Worm (Caenorhabditis elegans): ENCODE measurements around the gene F49H6.15.

The F49H6.15 gene

ce11 chrV:17059987-17060386 is 33.8 kb upstream of the F49H6.15 start, which contains the start of gene sri-66:
Gene sri-66 (plus strand): TSS chrV:17060287.
- TF ChIP-seq ets-7 (tag; optimal IDR thresholded peaks at IDR 0.05) (no peak), tbx-37 (GFP tag; conservative IDR thresholded peaks at IDR 0.05) (no peak), sea-1 (GFP tag; conservative IDR thresholded peaks at IDR 0.05) (no peak), scrt-1 (GFP tag; IDR thresholded peaks at IDR 0.05) (no peak), flt-1 (GFP tag; IDR thresholded peaks at IDR 0.05) (no peak), aly-1 (tag; optimal IDR thresholded peaks at IDR 0.05) (no peak), F13C5.2 (tag; optimal IDR thresholded peaks at IDR 0.05) (no peak)

DNA sequence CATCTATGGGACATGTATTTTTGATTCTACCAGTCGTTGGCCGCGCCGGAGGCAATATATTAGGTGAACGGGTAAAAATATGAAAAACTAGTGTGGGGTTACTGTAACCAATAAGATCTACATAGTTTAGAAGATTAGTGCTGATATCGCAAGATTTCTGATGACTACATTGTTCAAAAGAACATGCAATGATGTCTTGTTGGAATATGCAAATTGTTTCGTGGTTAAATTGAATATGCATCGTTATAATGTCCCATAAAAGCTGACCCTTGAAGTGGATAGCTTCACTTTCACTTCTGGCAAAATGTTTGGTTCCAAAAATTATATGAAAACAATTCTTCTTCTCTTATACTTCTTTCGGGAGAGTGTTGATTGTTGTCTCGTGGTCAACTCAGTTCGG is 18.3 kb upstream of the F49H6.15 start, which contains the start of gene F28B1.2:
Gene F28B1.2 (plus strand): TSS at position 301 of the 400 bp plus-strand sequence.
- TF ChIP-seq flt-1 (GFP tag; IDR thresholded peaks at IDR 0.05) = no peak
- no peak for TF ChIP-seq hmbx-1 (tag; optimal IDR thresholded peaks at IDR 0.05)
- no peak for TF ChIP-seq tbx-37 (GFP tag; conservative IDR thresholded peaks at IDR 0.05)
- TF ChIP-seq sea-1 (GFP tag; conservative IDR thresholded peaks at IDR 0.05) = no peak
- TF ChIP-seq ceh-13 (GFP tag; optimal IDR thresholded peaks at IDR 0.05) = no peak
- no peak for TF ChIP-seq ets-7 (tag; optimal IDR thresholded peaks at IDR 0.05)
- TF ChIP-seq hmg-4 (GFP tag; optimal IDR thresholded peaks at IDR 0.05) = no peak

DNA sequence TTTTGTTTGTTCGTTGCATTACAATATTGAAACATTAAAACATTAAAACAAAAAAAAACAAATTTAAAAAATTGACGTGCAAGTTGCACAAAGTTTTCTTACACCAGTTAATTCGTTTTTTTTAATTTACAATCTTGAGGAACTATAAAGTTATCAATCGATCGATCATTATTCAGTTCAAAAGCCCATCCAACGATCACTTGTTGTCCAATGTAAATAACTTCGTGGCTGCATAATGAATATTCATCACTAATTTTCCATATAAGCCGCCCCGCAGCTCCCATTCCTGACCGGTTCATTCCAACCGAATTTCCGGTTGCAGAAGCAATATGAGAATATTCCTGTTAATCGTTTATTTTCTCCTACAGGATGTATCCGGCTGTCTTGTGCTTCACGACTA is 16.1 kb upstream of the F49H6.15 start, which contains the start of gene hpo-33:
Gene hpo-33 (plus strand): TSS at position 301 of the 400 bp plus-strand sequence.
- no peak for TF ChIP-seq hnd-1 (tag; optimal IDR thresholded peaks at IDR 0.05)
- TF ChIP-seq scrt-1 (GFP tag; IDR thresholded peaks at IDR 0.05) = no peak
- TF ChIP-seq pes-1 (GFP tag; IDR thresholded peaks at IDR 0.05) = no peak
- no peak for TF ChIP-seq hmbx-1 (tag; optimal IDR thresholded peaks at IDR 0.05)
- TF ChIP-seq flt-1 (GFP tag; IDR thresholded peaks at IDR 0.05) = no peak
- no peak for TF ChIP-seq aly-1 (tag; optimal IDR thresholded peaks at IDR 0.05)
- TF ChIP-seq ets-7 (tag; optimal IDR thresholded peaks at IDR 0.05) = no peak
- no peak for TF ChIP-seq ama-1 (optimal IDR thresholded peaks at IDR 0.05)
- no peak for TF ChIP-seq B0310.2 (tag; optimal IDR thresholded peaks at IDR 0.05)
- TF ChIP-seq hmg-4 (GFP tag; optimal IDR thresholded peaks at IDR 0.05) = no peak
- no peak for TF ChIP-seq F13C5.2 (tag; optimal IDR thresholded peaks at IDR 0.05)
- TF ChIP-seq tbx-37 (GFP tag; conservative IDR thresholded peaks at IDR 0.05) = no peak
- no peak for TF ChIP-seq tbx-11 (GFP tag; IDR thresholded peaks at IDR 0.05)

- no peak for TF ChIP-seq sea-1 (GFP tag; conservative IDR thresholded peaks at IDR 0.05)
- no peak for TF ChIP-seq scrt-1 (GFP tag; IDR thresholded peaks at IDR 0.05)
- TF ChIP-seq tbx-37 (GFP tag; conservative IDR thresholded peaks at IDR 0.05) = no peak
- TF ChIP-seq ceh-36 (tag; optimal IDR thresholded peaks at IDR 0.05) = no peak
- TF ChIP-seq pes-1 (GFP tag; IDR thresholded peaks at IDR 0.05) = no peak
- TF ChIP-seq ama-1 (optimal IDR thresholded peaks at IDR 0.05) = no peak
- TF ChIP-seq F13C5.2 (tag; optimal IDR thresholded peaks at IDR 0.05) = no peak
- no peak for TF ChIP-seq flt-1 (GFP tag; IDR thresholded peaks at IDR 0.05)
- no peak for TF ChIP-seq aly-1 (tag; optimal IDR thresholded peaks at IDR 0.05)
- no peak for TF ChIP-seq ets-7 (tag; optimal IDR thresholded peaks at IDR 0.05)
- no peak for TF ChIP-seq B0310.2 (tag; optimal IDR thresholded peaks at IDR 0.05)
- no peak for TF ChIP-seq tbx-11 (GFP tag; IDR thresholded peaks at IDR 0.05)
- TF ChIP-seq hnd-1 (tag; optimal IDR thresholded peaks at IDR 0.05) = no peak
- TF ChIP-seq hmg-4 (GFP tag; optimal IDR thresholded peaks at IDR 0.05) = no peak
- TF ChIP-seq ceh-13 (GFP tag; optimal IDR thresholded peaks at IDR 0.05) = no peak
- no peak for TF ChIP-seq hmbx-1 (tag; optimal IDR thresholded peaks at IDR 0.05)
These were observed 9.7 kb upstream of the F49H6.15 start, which contains the start of gene srz-94 for ce11 chrV:17035850-17036249. Gene srz-94 (minus strand): TSS chrV:17035950.

DNA sequence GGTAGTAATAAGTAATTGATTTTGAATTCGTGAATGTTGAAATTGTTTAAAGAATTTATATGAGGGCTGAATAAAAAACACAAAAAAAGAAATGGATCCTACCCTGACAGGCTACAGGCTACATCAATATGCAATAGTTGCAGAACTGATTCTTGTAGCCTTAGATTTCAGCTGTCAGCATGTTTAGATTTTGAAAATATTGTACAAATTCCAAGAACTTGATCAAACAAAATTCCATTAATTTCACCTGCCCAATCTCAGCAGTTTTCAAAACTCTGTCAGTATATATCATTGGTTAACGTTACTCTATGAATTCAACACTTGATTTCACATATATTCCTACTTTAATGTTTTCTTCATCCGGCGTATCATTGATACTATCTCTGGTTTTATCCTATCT is 4.2 kb upstream of the F49H6.15 start:
- TF ChIP-seq hmbx-1 (tag; optimal IDR thresholded peaks at IDR 0.05) = no peak
- no peak for TF ChIP-seq tbx-37 (GFP tag; conservative IDR thresholded peaks at IDR 0.05)
- no peak for TF ChIP-seq B0310.2 (tag; optimal IDR thresholded peaks at IDR 0.05)
- no peak for TF ChIP-seq aly-1 (tag; optimal IDR thresholded peaks at IDR 0.05)

ce11 chrV:17022613-17023322 is 3.4 kb downstream of the F49H6.15 start, which contains the start of the genes F49H6.8 and F49H6.5:
Gene F49H6.8 (minus strand): TSS chrV:17022663.
Gene F49H6.5 (plus strand): TSS chrV:17023241.
- TF ChIP-seq tbx-37 (GFP tag; conservative IDR thresholded peaks at IDR 0.05) (no peak), aly-1 (tag; optimal IDR thresholded peaks at IDR 0.05) (no peak), F13C5.2 (tag; optimal IDR thresholded peaks at IDR 0.05) (no peak), B0310.2 (tag; optimal IDR thresholded peaks at IDR 0.05) (no peak), hmbx-1 (tag; optimal IDR thresholded peaks at IDR 0.05) (no peak), tra-4 (tag; optimal IDR thresholded peaks at IDR 0.05) (no peak), flt-1 (GFP tag; IDR thresholded peaks at IDR 0.05) (no peak), ceh-36 (tag; optimal IDR thresholded peaks at IDR 0.05) (no peak), hnd-1 (tag; optimal IDR thresholded peaks at IDR 0.05) (no peak), ets-7 (tag; optimal IDR thresholded peaks at IDR 0.05) (no peak), pes-1 (GFP tag; IDR thresholded peaks at IDR 0.05) (no peak), sea-1 (GFP tag; conservative IDR thresholded peaks at IDR 0.05) (no peak), scrt-1 (GFP tag; IDR thresholded peaks at IDR 0.05) (no peak), hmg-4 (GFP tag; optimal IDR thresholded peaks at IDR 0.05) (no peak), ama-1 (optimal IDR thresholded peaks at IDR 0.05) (no peak)

- no peak for TF ChIP-seq ceh-13 (GFP tag; optimal IDR thresholded peaks at IDR 0.05)
- TF ChIP-seq tra-4 (tag; optimal IDR thresholded peaks at IDR 0.05) = no peak
- no peak for TF ChIP-seq hmg-4 (GFP tag; optimal IDR thresholded peaks at IDR 0.05)
- no peak for TF ChIP-seq ama-1 (optimal IDR thresholded peaks at IDR 0.05)
These were observed 4.8 kb downstream of the F49H6.15 start, which contains the start of gene F49H6.12 for ce11 chrV:17021361-17021760. Gene F49H6.12 (minus strand): TSS chrV:17021461.

DNA sequence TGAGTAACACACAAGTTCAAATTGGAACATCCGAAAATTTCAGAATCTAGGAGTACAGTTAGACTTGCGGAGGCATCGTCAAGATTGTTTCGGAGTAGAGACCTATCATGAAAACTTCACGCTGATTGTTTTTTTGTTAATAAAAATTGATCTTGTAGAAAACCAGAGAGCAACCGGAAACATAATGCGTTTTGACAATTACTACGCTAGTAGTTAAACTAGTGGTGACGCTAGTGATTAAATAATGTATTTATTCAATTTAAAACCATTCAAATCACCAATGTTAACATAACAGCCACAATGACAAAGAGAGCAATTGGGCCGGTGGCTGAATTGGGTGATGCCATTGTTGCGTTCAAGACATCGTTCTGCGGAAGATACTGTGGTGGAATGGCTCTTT is 6.5 kb downstream of the F49H6.15 start, which contains the start of gene F49H6.17:
Gene F49H6.17 (plus strand): TSS at position 301 of the 400 bp plus-strand sequence.
- TF ChIP-seq ceh-13 (GFP tag; optimal IDR thresholded peaks at IDR 0.05) = no peak
- no peak for TF ChIP-seq ceh-36 (tag; optimal IDR thresholded peaks at IDR 0.05)
- TF ChIP-seq sea-1 (GFP tag; conservative IDR thresholded peaks at IDR 0.05) = no peak
- TF ChIP-seq hmbx-1 (tag; optimal IDR thresholded peaks at IDR 0.05) = no peak
- TF ChIP-seq tbx-11 (GFP tag; IDR thresholded peaks at IDR 0.05) = no peak
- no peak for TF ChIP-seq hmg-4 (GFP tag; optimal IDR thresholded peaks at IDR 0.05)
- no peak for TF ChIP-seq aly-1 (tag; optimal IDR thresholded peaks at IDR 0.05)
- no peak for TF ChIP-seq flt-1 (GFP tag; IDR thresholded peaks at IDR 0.05)
- TF ChIP-seq pes-1 (GFP tag; IDR thresholded peaks at IDR 0.05) = no peak
- TF ChIP-seq F13C5.2 (tag; optimal IDR thresholded peaks at IDR 0.05) = no peak
- no peak for TF ChIP-seq tra-4 (tag; optimal IDR thresholded peaks at IDR 0.05)
- no peak for TF ChIP-seq ama-1 (optimal IDR thresholded peaks at IDR 0.05)
- no peak for TF ChIP-seq scrt-1 (GFP tag; IDR thresholded peaks at IDR 0.05)
- TF ChIP-seq hnd-1 (tag; optimal IDR thresholded peaks at IDR 0.05) = no peak
- no peak for TF ChIP-seq ets-7 (tag; optimal IDR thresholded peaks at IDR 0.05)
- no peak for TF ChIP-seq tbx-37 (GFP tag; conservative IDR thresholded peaks at IDR 0.05)
- no peak for TF ChIP-seq B0310.2 (tag; optimal IDR thresholded peaks at IDR 0.05)

Data from whole organism, early embryonic.